Worm (Caenorhabditis elegans): ENCODE results near the gene T23F11.2.

The T23F11.2 gene

DNA sequence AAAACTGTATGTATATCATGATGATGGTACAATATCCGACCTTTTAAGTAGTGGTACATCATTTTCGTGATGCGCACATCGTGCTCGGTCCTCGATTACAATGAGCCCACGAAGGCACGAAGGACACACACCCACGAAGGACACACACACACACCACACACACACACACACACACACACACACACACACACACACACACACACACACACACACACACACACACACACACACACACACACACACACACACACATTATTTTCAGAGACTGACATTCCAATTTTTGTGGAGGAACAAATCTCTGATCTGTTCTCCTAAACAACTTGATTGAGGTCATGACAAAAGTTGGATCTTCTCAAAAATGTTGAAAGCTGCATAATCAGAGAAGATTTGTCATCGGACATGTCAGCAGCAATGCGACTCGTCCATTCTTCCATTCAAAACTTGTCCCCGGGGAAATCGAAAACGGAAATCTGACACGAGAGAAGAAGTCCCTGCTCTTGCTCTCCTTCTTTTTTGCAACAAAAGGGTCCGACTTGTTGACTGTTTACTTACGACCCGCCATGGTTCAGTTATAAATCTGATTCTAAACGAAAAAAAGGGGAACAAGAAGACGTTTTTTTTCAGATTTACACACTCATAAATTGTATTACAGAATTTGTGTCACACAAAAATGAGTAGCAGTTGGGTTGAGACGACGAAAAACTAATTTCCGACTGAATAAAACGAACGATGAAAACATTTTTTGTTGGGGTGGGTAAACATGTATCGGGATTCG is 29.0 kb downstream of the T23F11.2 start:
- TF ChIP-seq F13H6.1 (tag; optimal IDR thresholded peaks at IDR 0.05), result no peak
- TF ChIP-seq elt-3 (tag; optimal IDR thresholded peaks at IDR 0.05), result no peak
- TF ChIP-seq ztf-11 (tag; optimal IDR thresholded peaks at IDR 0.05), result no peak
- TF ChIP-seq sma-9 (GFP tag; optimal IDR thresholded peaks at IDR 0.05), result no peak
- TF ChIP-seq sma-9 (tag; optimal IDR thresholded peaks at IDR 0.05), result no peak

DNA sequence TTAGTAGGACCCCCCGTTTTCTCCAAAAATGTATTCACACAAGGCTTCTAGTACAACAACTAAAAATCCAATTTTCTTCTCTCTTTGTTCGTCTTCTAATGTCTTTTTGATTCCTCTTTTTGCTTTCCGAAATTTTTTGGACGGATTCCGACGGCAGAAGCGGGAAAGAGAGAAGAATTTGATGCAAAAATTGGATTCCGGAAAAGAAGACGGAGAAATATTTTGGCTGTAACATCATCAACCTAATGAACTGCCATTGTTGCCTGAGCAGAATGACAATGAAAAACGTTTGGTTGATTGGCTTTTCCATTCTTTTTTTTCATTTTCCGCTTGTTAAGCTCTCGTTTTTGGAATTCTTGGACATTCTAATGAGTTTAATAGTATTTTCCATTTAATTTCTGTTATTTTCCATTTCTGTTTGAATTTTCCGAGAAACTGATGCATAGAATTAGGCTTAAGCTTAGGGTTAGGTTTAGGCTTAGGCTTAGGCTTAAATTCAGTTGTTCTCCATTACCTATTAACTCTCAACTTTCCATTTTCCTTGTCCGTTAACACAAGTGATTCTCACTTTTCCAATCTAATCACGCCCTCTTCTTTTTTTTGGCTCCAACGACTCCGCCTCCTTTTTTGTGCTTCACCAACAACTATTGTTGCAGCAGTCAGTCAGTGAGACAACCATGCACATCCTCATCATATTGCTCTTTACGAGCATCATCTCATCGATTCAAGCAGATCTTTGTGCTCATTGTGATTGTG is 32.7 kb downstream of the T23F11.2 start, which contains the start of gene lron-5:
lron-5 (plus strand) TSS at position 655 of the 756 bp plus-strand sequence.
- TF ChIP-seq R02D3.7 (tag; optimal IDR thresholded peaks at IDR 0.05), result no peak
- TF ChIP-seq lsy-2 (tag; optimal IDR thresholded peaks at IDR 0.05), result no peak
- TF ChIP-seq nhr-6 (tag; optimal IDR thresholded peaks at IDR 0.05), result no peak
- TF ChIP-seq nhr-11 (tag; optimal IDR thresholded peaks at IDR 0.05), result no peak
- TF ChIP-seq alr-1 (tag; optimal IDR thresholded peaks at IDR 0.05), result no peak
- TF ChIP-seq elt-3 (tag; optimal IDR thresholded peaks at IDR 0.05), result no peak
- TF ChIP-seq sem-4 (tag; optimal IDR thresholded peaks at IDR 0.05), result no peak
- TF ChIP-seq mab-5 (tag; optimal IDR thresholded peaks at IDR 0.05), result no peak
- TF ChIP-seq ztf-11 (tag; optimal IDR thresholded peaks at IDR 0.05), result no peak
- TF ChIP-seq ceh-16 (tag; optimal IDR thresholded peaks at IDR 0.05), result no peak
- no peak for TF ChIP-seq unc-39 (tag; optimal IDR thresholded peaks at IDR 0.05)
- no peak for TF ChIP-seq lin-39 (tag; optimal IDR thresholded peaks at IDR 0.05)
- no peak for TF ChIP-seq crh-2 (tag; optimal IDR thresholded peaks at IDR 0.05)
- no peak for TF ChIP-seq nhr-129 (tag; optimal IDR thresholded peaks at IDR 0.05)
- no peak for TF ChIP-seq lin-13 (GFP tag; optimal IDR thresholded peaks at IDR 0.05)
- no peak for TF ChIP-seq mbf-1 (tag; optimal IDR thresholded peaks at IDR 0.05)
- TF ChIP-seq lin-11 (tag; optimal IDR thresholded peaks at IDR 0.05), result no peak

DNA sequence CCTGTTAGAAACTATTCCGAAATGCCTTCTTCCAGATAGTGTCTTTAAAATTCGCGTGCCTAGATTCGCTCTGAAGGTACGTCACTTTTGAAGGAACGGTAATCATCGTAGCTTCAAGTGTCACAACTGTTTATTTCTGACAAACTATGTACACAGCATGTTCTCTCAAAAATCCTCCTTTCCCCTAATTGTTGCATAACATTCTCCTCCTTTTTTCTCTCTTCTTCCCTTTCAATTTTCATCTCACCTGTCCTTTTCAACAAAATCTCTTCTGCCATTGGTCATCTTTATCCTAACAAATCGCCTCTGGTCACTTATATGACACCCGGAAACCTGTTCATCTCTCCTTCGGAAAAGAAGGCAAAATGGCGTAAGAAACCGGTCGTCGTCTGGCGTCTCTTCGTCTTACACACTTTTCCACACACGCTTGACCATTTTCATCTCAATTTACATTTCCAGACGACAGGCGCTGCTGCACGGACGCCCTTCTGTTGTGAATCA is 39.2 kb downstream of the T23F11.2 start, which contains the start of gene lips-3:
lips-3 (plus strand) TSS at position 458 of the 501 bp plus-strand sequence.
- TF ChIP-seq nhr-237 (tag; optimal IDR thresholded peaks at IDR 0.05) (no peak), nhr-25 (tag; optimal IDR thresholded peaks at IDR 0.05) (peak; percentile 35), lin-13 (GFP tag; optimal IDR thresholded peaks at IDR 0.05) (no peak)

DNA sequence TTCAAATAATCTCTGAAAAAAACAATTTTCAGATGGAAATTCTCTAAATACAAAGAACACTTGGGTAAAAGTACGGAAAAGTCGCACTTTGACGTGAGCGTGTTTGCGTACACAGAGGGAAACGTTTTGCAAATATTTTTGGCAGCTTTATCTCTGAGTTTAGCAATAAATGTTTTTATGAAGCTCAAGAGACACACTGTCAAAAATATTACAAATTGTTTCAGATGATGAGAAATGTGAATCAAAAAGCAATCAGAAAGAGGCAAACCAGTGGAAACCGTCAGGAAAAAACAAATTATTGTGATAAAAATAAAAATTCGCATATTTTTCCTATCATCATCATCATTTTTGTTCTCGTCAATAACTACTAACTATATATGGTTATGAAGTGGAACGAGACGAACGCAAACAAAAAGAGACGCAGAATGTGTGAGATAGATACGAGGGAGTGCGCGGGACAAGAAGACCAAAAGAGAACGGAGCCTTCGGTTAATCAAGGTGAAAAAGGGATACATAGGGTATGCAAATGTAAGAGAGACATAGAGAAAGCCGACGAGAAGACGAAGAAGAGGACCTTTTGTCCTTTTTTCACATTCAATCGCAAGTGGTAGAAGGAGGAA is 42.9 kb downstream of the T23F11.2 start, which contains the start of gene sel-2:
sel-2 (minus strand) TSS at position 51 of the 620 bp plus-strand sequence.
- TF ChIP-seq lsy-2 (tag; optimal IDR thresholded peaks at IDR 0.05) (peak in 1 of 2 experiments; percentile 36), nhr-25 (tag; optimal IDR thresholded peaks at IDR 0.05) (peak; percentile 47), C34F6.9 (tag; optimal IDR thresholded peaks at IDR 0.05) (peak; percentile 65), nhr-129 (tag; optimal IDR thresholded peaks at IDR 0.05) (peak; percentile 7), unc-55 (GFP tag; optimal IDR thresholded peaks at IDR 0.05) (peak; percentile 36), mbf-1 (tag; optimal IDR thresholded peaks at IDR 0.05) (no peak), F13H6.1 (tag; optimal IDR thresholded peaks at IDR 0.05) (peak; percentile 30), sma-9 (GFP tag; optimal IDR thresholded peaks at IDR 0.05) (peak; percentile 50), sma-9 (tag; optimal IDR thresholded peaks at IDR 0.05) (no peak), alr-1 (tag; optimal IDR thresholded peaks at IDR 0.05) (no peak)

Measured in whole organism, L2 larva.